Worm (Caenorhabditis elegans) whole organism, L2 larva: ENCODE data around the gene F10E9.1.

ENCODE experiments used
- R02D3.7 ChIP-seq: fragments of 150-350 bp; optimal IDR thresholded peaks from 2 replicates; lab custom pipeline; 2014; ENCODE audit warnings: missing biosample characterization, missing genetic modification characterization
- ama-1 ChIP-seq: fragments of 150-350 bp; optimal IDR thresholded peaks from 2 replicates; lab custom pipeline; 2018; ENCODE audit warnings: inconsistent platforms
- ceh-16 ChIP-seq: fragments of 150-350 bp; optimal IDR thresholded peaks from 2 replicates; lab custom pipeline; 2014; ENCODE audit warnings: missing biosample characterization, missing genetic modification characterization
- elt-1 ChIP-seq: fragments of 150-350 bp; optimal IDR thresholded peaks from 2 replicates; lab custom pipeline; 2014; ENCODE audit warnings: missing biosample characterization, missing genetic modification characterization
- lin-13 ChIP-seq: fragments of 150-350 bp; optimal IDR thresholded peaks from 2 replicates; lab custom pipeline; 2014; ENCODE audit warnings: missing biosample characterization, missing genetic modification reagents, missing genetic modification characterization
- nhr-23 ChIP-seq: fragments of 150-350 bp; optimal IDR thresholded peaks from 2 replicates; lab custom pipeline; 2014; ENCODE audit warnings: missing biosample characterization, missing genetic modification reagents, missing genetic modification characterization
- nhr-25 ChIP-seq: fragments of 150-350 bp; sonication (generic microtip); optimal IDR thresholded peaks from 3 replicates; lab custom pipeline; 2014; ENCODE audit warnings: missing biosample characterization, missing genetic modification characterization
- unc-39 ChIP-seq: fragments of 150-350 bp; optimal IDR thresholded peaks from 2 replicates; lab custom pipeline; 2014; ENCODE audit warnings: missing biosample characterization, missing genetic modification characterization
- zag-1 ChIP-seq: fragments of 150-350 bp; optimal IDR thresholded peaks from 2 replicates; lab custom pipeline; 2014; ENCODE audit warnings: missing biosample characterization, missing genetic modification characterization

DNA sequence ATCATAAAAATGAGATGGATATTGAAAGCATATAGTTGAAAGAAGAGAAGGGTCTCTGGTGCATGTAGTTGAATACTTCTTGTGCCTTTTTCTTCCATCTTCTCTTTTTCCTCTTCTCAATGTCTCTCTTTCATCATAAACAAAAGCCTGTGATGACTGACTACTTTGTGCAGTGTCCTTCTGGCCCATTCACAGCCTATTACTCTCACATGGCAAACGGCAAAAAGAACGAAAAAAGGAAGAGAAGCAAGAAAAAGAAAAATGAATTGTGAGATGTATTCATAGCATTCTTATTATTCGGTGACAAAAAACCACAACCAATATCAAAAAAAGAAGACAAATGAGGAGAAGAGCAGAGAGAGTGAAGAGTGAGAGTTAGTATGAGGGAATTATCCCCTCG lies 1.7 kb upstream of the F10E9.1 start:
- TF ChIP-seq ama-1 (lab: Kevin White, UChicago), result no peak
- peak; percentile 51 for TF ChIP-seq zag-1 (tag; lab: Kevin White, UChicago)
- no peak for TF ChIP-seq unc-39
- TF ChIP-seq R02D3.7 (tag; lab: Kevin White, UChicago), result no peak
- TF ChIP-seq elt-1 (tag; lab: Kevin White, UChicago), result no peak
- no peak for TF ChIP-seq nhr-23 (tag; lab: Kevin White, UChicago)
- TF ChIP-seq lin-13, result no peak
- TF ChIP-seq ceh-16, result no peak
- no peak for TF ChIP-seq nhr-25 (tag; lab: Kevin White, UChicago)
